Fruit fly (Drosophila melanogaster) whole organism, embryonic: ENCODE measurements around the gene CG14339.
A peak's percentile ranks its signal among the peaks of the same experiment; 100 is the strongest.

Experiments
- Atf3 ChIP-seq: fragments of 200-800 bp; sonication (Bioruptor generic); optimal IDR thresholded peaks from 3 replicates; lab custom pipeline; 2016; ENCODE audit warnings: missing biosample characterization, missing genetic modification characterization
- Atf6 ChIP-seq: fragments of 200-800 bp; sonication (Bioruptor generic); IDR thresholded peaks from 2 replicates; pipeline ENCODE4 v1.3.6; 2022; ENCODE audit warnings: missing biosample characterization, missing genetic modification characterization
- Blimp-1 ChIP-seq: fragments of 200-800 bp; sonication (Bioruptor generic); optimal IDR thresholded peaks from 3 replicates; lab custom pipeline; 2018; ENCODE audit warnings: missing biosample characterization, missing genetic modification characterization, mild to moderate bottlenecking, moderate library complexity, missing genetic modification reagents
- CG10543 ChIP-seq: fragments of 200-800 bp; sonication (Bioruptor generic); optimal IDR thresholded peaks from 3 replicates; lab custom pipeline; 2017; ENCODE audit warnings: missing biosample characterization, mild to moderate bottlenecking, missing genetic modification characterization, moderate library complexity
- CG12104 ChIP-seq: fragments of 200-800 bp; sonication (Bioruptor generic); optimal IDR thresholded peaks from 3 replicates; lab custom pipeline; 2016; ENCODE audit warnings: missing biosample characterization, missing genetic modification characterization
- CG12219 ChIP-seq: fragments of 200-800 bp; sonication (Bioruptor generic); optimal IDR thresholded peaks from 3 replicates; lab custom pipeline; 2018; ENCODE audit warnings: missing biosample characterization, mild to moderate bottlenecking, missing genetic modification characterization
- CG13894 ChIP-seq: fragments of 200-800 bp; sonication (Bioruptor generic); optimal IDR thresholded peaks from 3 replicates; lab custom pipeline; 2018; ENCODE audit warnings: missing biosample characterization, mild to moderate bottlenecking, missing genetic modification characterization, moderate library complexity
- CG14441 ChIP-seq: fragments of 200-800 bp; sonication (Bioruptor generic); IDR thresholded peaks from 2 replicates; pipeline ENCODE4 v1.3.6; 2022; ENCODE audit warnings: missing biosample characterization, missing genetic modification characterization
- CG14667 ChIP-seq: fragments of 200-800 bp; sonication (Bioruptor generic); IDR thresholded peaks from 2 replicates; pipeline ENCODE4 v1.3.6; 2022; ENCODE audit warnings: missing biosample characterization, missing genetic modification characterization
- CG1603 ChIP-seq: fragments of 200-800 bp; sonication (Bioruptor generic); optimal IDR thresholded peaks from 2 replicates; lab custom pipeline; 2019; ENCODE audit warnings: missing biosample characterization, mild to moderate bottlenecking, missing genetic modification characterization, moderate library complexity
- CG17829 ChIP-seq: fragments of 200-800 bp; optimal IDR thresholded peaks from 2 replicates; lab custom pipeline; 2019; ENCODE audit warnings: missing biosample characterization, mild to moderate bottlenecking, missing genetic modification characterization, moderate library complexity
- CG30020 ChIP-seq: fragments of 200-800 bp; optimal IDR thresholded peaks from 2 replicates; lab custom pipeline; 2019; ENCODE audit warnings: missing biosample characterization, mild to moderate bottlenecking, missing genetic modification characterization, moderate library complexity
- CG32767 ChIP-seq: fragments of 200-800 bp; sonication (Bioruptor generic); IDR thresholded peaks from 2 replicates; pipeline ENCODE4 v1.3.6; 2022; ENCODE audit warnings: missing biosample characterization, missing genetic modification characterization
- CG5245 ChIP-seq: fragments of 200-800 bp; sonication (Bioruptor generic); optimal IDR thresholded peaks from 3 replicates; lab custom pipeline; 2016; ENCODE audit warnings: missing biosample characterization, missing genetic modification characterization
- CG6272 ChIP-seq: fragments of 200-800 bp; sonication (Bioruptor generic); IDR thresholded peaks from 2 replicates; pipeline ENCODE4 v1.3.6; 2022; ENCODE audit warnings: missing biosample characterization, missing genetic modification characterization
- CG7372 ChIP-seq: fragments of 200-800 bp; sonication (Bioruptor generic); IDR thresholded peaks from 2 replicates; pipeline ENCODE4 v1.3.6; 2022; ENCODE audit warnings: missing biosample characterization, missing genetic modification characterization
- CG7786 ChIP-seq: fragments of 200-800 bp; sonication (Bioruptor generic); optimal IDR thresholded peaks from 2 replicates; lab custom pipeline; 2016; ENCODE audit warnings: missing biosample characterization, missing genetic modification characterization
- CG9932 ChIP-seq: fragments of 200-800 bp; sonication (Bioruptor generic); IDR thresholded peaks from 2 replicates; pipeline ENCODE4 v1.3.6; 2022; ENCODE audit warnings: missing biosample characterization, missing genetic modification characterization
- D19A ChIP-seq: fragments of 200-800 bp; optimal IDR thresholded peaks from 3 replicates; lab custom pipeline; 2019; ENCODE audit warnings: missing biosample characterization, mild to moderate bottlenecking, missing genetic modification characterization, moderate library complexity
- Dad ChIP-seq: fragments of 200-800 bp; sonication (Bioruptor generic); optimal IDR thresholded peaks from 3 replicates; lab custom pipeline; 2016; ENCODE audit warnings: missing biosample characterization, missing genetic modification characterization
- E2f1 ChIP-seq: fragments of 200-800 bp; sonication (Bioruptor generic); IDR thresholded peaks from 2 replicates; pipeline ENCODE4 v1.3.6; 2022; ENCODE audit warnings: missing biosample characterization, missing genetic modification characterization
- Fer1 ChIP-seq: fragments of 200-800 bp; sonication (Bioruptor generic); optimal IDR thresholded peaks from 2 replicates; lab custom pipeline; 2017; ENCODE audit warnings: missing biosample characterization, mild to moderate bottlenecking, missing genetic modification characterization
- Hey ChIP-seq: fragments of 200-800 bp; sonication (Bioruptor generic); optimal IDR thresholded peaks from 3 replicates; lab custom pipeline; 2018; ENCODE audit warnings: missing biosample characterization, mild to moderate bottlenecking, missing genetic modification characterization
- Hr51 ChIP-seq, 2 experiments: fragments of 200-800 bp; sonication (Bioruptor generic); optimal IDR thresholded peaks; 2 replicates in 1 of 2; 3 replicates in 1 of 2; lab custom pipeline; 2016 to 2018; ENCODE audit warnings: missing biosample characterization in 2 of 2, missing genetic modification characterization in 2 of 2, mild to moderate bottlenecking in 1 of 2, moderate library complexity in 1 of 2
- Lpt ChIP-seq: fragments of >200 bp; optimal IDR thresholded peaks from 2 replicates; lab custom pipeline; 2018; ENCODE audit warnings: missing biosample characterization, missing genetic modification characterization
- MTF-1 ChIP-seq: fragments of 200-800 bp; sonication (Bioruptor generic); optimal IDR thresholded peaks from 2 replicates; lab custom pipeline; 2018; ENCODE audit warnings: missing biosample characterization, mild to moderate bottlenecking, missing genetic modification characterization, borderline replicate concordance
- Nf-YA ChIP-seq: fragments of 200-800 bp; sonication (Bioruptor generic); IDR thresholded peaks from 2 replicates; pipeline ENCODE4 v1.3.6; 2022; ENCODE audit warnings: missing biosample characterization, missing genetic modification characterization
- NfI ChIP-seq: fragments of 200-800 bp; sonication (Bioruptor generic); optimal IDR thresholded peaks from 3 replicates; lab custom pipeline; 2018; ENCODE audit warnings: missing biosample characterization, mild to moderate bottlenecking, missing genetic modification characterization, moderate library complexity
- Taf1 ChIP-seq: fragments of 200-800 bp; sonication (Bioruptor generic); IDR thresholded peaks from 2 replicates; pipeline ENCODE4 v1.3.6; 2022; ENCODE audit warnings: missing biosample characterization, missing genetic modification characterization
- az2 ChIP-seq: fragments of 200-800 bp; sonication (Bioruptor generic); optimal IDR thresholded peaks from 3 replicates; lab custom pipeline; 2016; ENCODE audit warnings: missing biosample characterization, missing genetic modification characterization
- bcd ChIP-seq: fragments of 200-800 bp; sonication (Bioruptor generic); optimal IDR thresholded peaks from 2 replicates; lab custom pipeline; 2017; ENCODE audit warnings: missing biosample characterization, mild to moderate bottlenecking, missing genetic modification characterization
- br ChIP-seq: fragments of >200 bp; optimal IDR thresholded peaks from 2 replicates; lab custom pipeline; 2017
- caup ChIP-seq: fragments of 200-800 bp; sonication (Bioruptor generic); optimal IDR thresholded peaks from 3 replicates; lab custom pipeline; 2017; ENCODE audit warnings: missing biosample characterization, mild to moderate bottlenecking, missing genetic modification characterization, moderate library complexity; ENCODE audit not compliant: severe bottlenecking
- chm ChIP-seq: fragments of 200-800 bp; sonication (Bioruptor generic); IDR thresholded peaks from 2 replicates; pipeline ENCODE4 v1.3.6; 2022; ENCODE audit warnings: missing biosample characterization, missing genetic modification characterization
- da ChIP-seq: fragments of 200-800 bp; sonication (Bioruptor generic); optimal IDR thresholded peaks from 2 replicates; lab custom pipeline; 2016; ENCODE audit warnings: missing biosample characterization, missing genetic modification characterization
- dmrt99B ChIP-seq: fragments of 200-800 bp; sonication (Bioruptor generic); optimal IDR thresholded peaks from 2 replicates; lab custom pipeline; 2018; ENCODE audit warnings: missing biosample characterization, mild to moderate bottlenecking, missing genetic modification characterization, moderate library complexity
- gsb ChIP-seq: fragments of 200-800 bp; sonication (Bioruptor generic); IDR thresholded peaks from 2 replicates; pipeline ENCODE4 v1.3.6; 2022; ENCODE audit warnings: missing biosample characterization, missing genetic modification characterization
- hth ChIP-seq: fragments of >200 bp; optimal IDR thresholded peaks from 2 replicates; lab custom pipeline; 2017; ENCODE audit warnings: inconsistent platforms
- jing ChIP-seq: fragments of 200-800 bp; sonication (Bioruptor generic); optimal IDR thresholded peaks from 2 replicates; lab custom pipeline; 2018; ENCODE audit warnings: missing biosample characterization, mild to moderate bottlenecking, missing genetic modification characterization
- oc ChIP-seq: fragments of 200-800 bp; sonication (Bioruptor generic); optimal IDR thresholded peaks from 2 replicates; lab custom pipeline; 2018; ENCODE audit warnings: missing biosample characterization, mild to moderate bottlenecking, missing genetic modification characterization, moderate library complexity
- pb ChIP-seq: fragments of 200-800 bp; sonication (Bioruptor generic); optimal IDR thresholded peaks from 3 replicates; lab custom pipeline; 2016; ENCODE audit warnings: missing biosample characterization, missing genetic modification characterization
- pfk ChIP-seq: fragments of 200-800 bp; sonication (Bioruptor generic); optimal IDR thresholded peaks from 2 replicates; lab custom pipeline; 2018; ENCODE audit warnings: missing biosample characterization, mild to moderate bottlenecking, missing genetic modification characterization, moderate library complexity
- pho ChIP-seq: fragments of 200-800 bp; sonication (Bioruptor generic); optimal IDR thresholded peaks from 2 replicates; lab custom pipeline; 2016; ENCODE audit warnings: missing biosample characterization, missing genetic modification characterization
- phol ChIP-seq: fragments of 200-800 bp; sonication (Bioruptor generic); optimal IDR thresholded peaks from 3 replicates; lab custom pipeline; 2018; ENCODE audit warnings: missing biosample characterization, mild to moderate bottlenecking, missing genetic modification characterization, moderate library complexity
- pita ChIP-seq: fragments of 200-800 bp; sonication (Bioruptor generic); optimal IDR thresholded peaks from 2 replicates; lab custom pipeline; 2017; ENCODE audit warnings: missing biosample characterization, mild to moderate bottlenecking, missing genetic modification characterization
- pnt ChIP-seq: fragments of 200-800 bp; sonication (Bioruptor generic); optimal IDR thresholded peaks from 3 replicates; lab custom pipeline; 2016; ENCODE audit warnings: missing biosample characterization, missing genetic modification characterization
- row ChIP-seq: fragments of 200-800 bp; sonication (Bioruptor generic); IDR thresholded peaks from 3 replicates; pipeline ENCODE4 v1.3.6; 2022; ENCODE audit warnings: missing biosample characterization, missing genetic modification characterization
- slp2 ChIP-seq: fragments of 200-800 bp; sonication (Bioruptor generic); optimal IDR thresholded peaks from 2 replicates; lab custom pipeline; 2016; ENCODE audit warnings: missing biosample characterization, missing genetic modification characterization
- tin ChIP-seq: fragments of 200-800 bp; sonication (Bioruptor generic); optimal IDR thresholded peaks from 3 replicates; lab custom pipeline; 2016; ENCODE audit warnings: missing biosample characterization, missing genetic modification characterization
- trh ChIP-seq: fragments of 200-800 bp; sonication (Bioruptor generic); optimal IDR thresholded peaks from 2 replicates; lab custom pipeline; 2016; ENCODE audit warnings: missing biosample characterization, missing genetic modification characterization
- unc-4 ChIP-seq: fragments of 200-800 bp; sonication (Bioruptor generic); IDR thresholded peaks from 2 replicates; pipeline ENCODE4 v1.3.6; 2022; ENCODE audit warnings: missing biosample characterization, missing genetic modification characterization; ENCODE audit not compliant: partially characterized antibody
- vvl ChIP-seq: fragments of 200-800 bp; sonication (Bioruptor generic); IDR thresholded peaks from 2 replicates; pipeline ENCODE4 v1.3.6; 2022; ENCODE audit warnings: missing biosample characterization, missing genetic modification characterization

The CG14339 gene

DNA sequence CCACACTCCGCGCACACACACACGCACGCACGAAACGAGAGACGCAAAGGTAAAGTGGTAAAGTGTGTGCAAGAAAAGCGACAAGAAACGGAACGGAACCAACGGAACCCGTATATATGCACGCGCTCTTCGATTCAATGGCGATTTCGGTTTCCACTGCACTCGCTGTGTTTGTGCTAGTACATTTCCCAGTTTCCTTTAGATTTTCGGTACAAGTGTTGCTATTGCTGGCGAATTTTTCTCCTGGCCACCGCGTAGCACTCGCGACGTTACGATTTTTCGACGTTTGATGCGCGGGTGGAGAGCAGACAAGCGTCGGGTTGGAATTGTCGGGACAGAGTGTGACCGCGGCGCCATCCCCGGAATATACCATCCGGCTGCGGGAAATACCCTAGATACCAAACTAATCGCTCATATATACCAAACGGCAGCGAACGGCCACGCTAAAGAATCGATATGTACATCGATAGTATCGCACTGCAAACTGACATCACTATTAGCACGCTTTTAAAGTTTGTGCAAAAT, 30.8 kb upstream of the CG14339 start, which contains the start of the genes S and ast (continued):
- TF ChIP-seq MTF-1 (GFP tag; lab: Kevin White, UChicago) (no peak), tin (GFP tag; lab: Kevin White, UChicago) (no peak), Hr51 (GFP tag; optimal IDR thresholded peaks at IDR 0.05; lab: Kevin White, UChicago) (peak; percentile 53 to 76), CG30020 (tag; lab: Kevin White, UChicago) (peak; percentile 18), CG5245 (no peak), br (lab: Kevin White, UChicago) (no peak), CG1603 (tag; lab: Kevin White, UChicago) (peak; percentile 86), Nf-YA (GFP tag; lab: Robert Waterston, UW) (peak; percentile 56; the same call in 1 of the 2 replicates), gsb (no peak), pfk (peak; percentile 73), CG14667 (GFP tag; lab: Robert Waterston, UW) (no peak), pita (GFP tag; lab: Kevin White, UChicago) (no peak), unc-4 (GFP tag; lab: Robert Waterston, UW) (peak; percentile 98), oc (tag; lab: Kevin White, UChicago) (no peak), bcd (GFP tag; lab: Kevin White, UChicago) (no peak), vvl (peak; percentile 59), pho (peak; percentile 62), CG12219 (no peak), E2f1 (GFP tag; lab: Robert Waterston, UW) (peak; percentile 24; the same call in 1 of the 2 replicates), CG32767 (GFP tag; lab: Robert Waterston, UW) (no peak), CG10543 (GFP tag; lab: Kevin White, UChicago) (peak; percentile 40), CG9932 (GFP tag; lab: Robert Waterston, UW) (peak; percentile 81), Taf1 (GFP tag; lab: Robert Waterston, UW) (no peak), phol (peak; percentile 50), Atf6 (GFP tag; lab: Robert Waterston, UW) (peak; percentile 37; the same call in 1 of the 2 replicates), pnt (GFP tag; lab: Kevin White, UChicago) (no peak), trh (GFP tag; lab: Kevin White, UChicago) (no peak), pb (GFP tag; lab: Kevin White, UChicago) (no peak), CG7372 (GFP tag; lab: Robert Waterston, UW) (no peak), CG6272 (GFP tag; lab: Robert Waterston, UW) (peak; percentile 29; the same call in 1 of the 2 replicates), Fer1 (GFP tag; lab: Kevin White, UChicago) (peak; percentile 61), row (GFP tag; lab: Robert Waterston, UW) (peak; percentile 68), da (GFP tag; lab: Kevin White, UChicago) (no peak), Dad (GFP tag; lab: Kevin White, UChicago) (peak; percentile 11), az2 (GFP tag; lab: Kevin White, UChicago) (no peak), Lpt (GFP tag; lab: Kevin White, UChicago) (no peak), CG14441 (GFP tag; lab: Robert Waterston, UW) (no peak), caup (GFP tag; lab: Kevin White, UChicago) (peak; percentile 3), CG17829 (peak; percentile 68), CG12104 (no peak), hth (lab: Kevin White, UChicago) (no peak), NfI (GFP tag; lab: Kevin White, UChicago) (no peak), slp2 (GFP tag; lab: Kevin White, UChicago) (no peak), Blimp-1 (no peak), dmrt99B (tag; lab: Kevin White, UChicago) (no peak), D19A (tag; lab: Kevin White, UChicago) (peak; percentile 33), Hey (tag; lab: Kevin White, UChicago) (no peak), jing (GFP tag; lab: Kevin White, UChicago) (no peak), CG7786 (GFP tag; lab: Kevin White, UChicago) (no peak), CG13894 (peak; percentile 53), chm (GFP tag; lab: Robert Waterston, UW) (peak; percentile 78), Atf3 (GFP tag; lab: Kevin White, UChicago) (no peak)
